Worm (Caenorhabditis elegans) whole organism, mixed stage, embryonic: ENCODE measurements around the gene F35F10.7.

Source experiments
- bed-3 ChIP-seq: fragments of 200-800 bp; sonication (Bioruptor generic); optimal IDR thresholded peaks from 3 replicates; lab custom pipeline; 2018; ENCODE audit warnings: mild to moderate bottlenecking, missing genetic modification characterization, moderate library complexity, missing compliant biosample characterization
- blmp-1 ChIP-seq: fragments of 150-350 bp; optimal IDR thresholded peaks from 2 replicates; lab custom pipeline; 2014; ENCODE audit warnings: missing biosample characterization, missing genetic modification characterization
- ceh-39 ChIP-seq: fragments of 150-350 bp; optimal IDR thresholded peaks from 2 replicates; lab custom pipeline; 2014; ENCODE audit warnings: missing biosample characterization, missing genetic modification characterization
- ceh-43 ChIP-seq: fragments of 200-800 bp; sonication (Bioruptor generic); optimal IDR thresholded peaks from 2 replicates; lab custom pipeline; 2018; ENCODE audit warnings: mild to moderate bottlenecking, missing genetic modification characterization, moderate library complexity, missing compliant biosample characterization
- ceh-83 ChIP-seq: fragments of 200-800 bp; sonication (Bioruptor generic); optimal IDR thresholded peaks from 2 replicates; lab custom pipeline; 2018; ENCODE audit warnings: mild to moderate bottlenecking, missing genetic modification characterization, missing compliant biosample characterization
- ces-1 ChIP-seq: fragments of 150-350 bp; optimal IDR thresholded peaks from 2 replicates; lab custom pipeline; 2014; ENCODE audit warnings: missing biosample characterization, missing genetic modification reagents, missing genetic modification characterization
- cnd-1 ChIP-seq: fragments of 200-800 bp; sonication (Bioruptor generic); optimal IDR thresholded peaks from 2 replicates; lab custom pipeline; 2018; ENCODE audit warnings: mild to moderate bottlenecking, missing genetic modification characterization, missing compliant biosample characterization
- drap-1 ChIP-seq: fragments of 200-800 bp; sonication (Bioruptor generic); optimal IDR thresholded peaks from 3 replicates; lab custom pipeline; 2018; ENCODE audit warnings: mild to moderate bottlenecking, missing genetic modification characterization, missing compliant biosample characterization
- elt-1 ChIP-seq: sonication (generic microtip); optimal IDR thresholded peaks from 2 replicates; lab custom pipeline; 2017; ENCODE audit warnings: missing genetic modification characterization, mild to moderate bottlenecking, missing compliant biosample characterization, antibody characterized with exemption, moderate library complexity, borderline replicate concordance; ENCODE audit not compliant: insufficient read depth
- elt-3 ChIP-seq: fragments of 150-350 bp; optimal IDR thresholded peaks from 2 replicates; lab custom pipeline; 2014; ENCODE audit warnings: missing biosample characterization, missing genetic modification characterization
- flh-1 ChIP-seq: fragments of 200-800 bp; sonication (Bioruptor generic); optimal IDR thresholded peaks from 2 replicates; lab custom pipeline; 2018; ENCODE audit warnings: mild to moderate bottlenecking, missing genetic modification characterization, moderate library complexity, missing compliant biosample characterization
- ham-2 ChIP-seq: fragments of 200-800 bp; sonication (Bioruptor generic); optimal IDR thresholded peaks from 2 replicates; lab custom pipeline; 2018; ENCODE audit warnings: mild to moderate bottlenecking, missing genetic modification characterization, missing compliant biosample characterization
- hlh-1 ChIP-seq: fragments of 150-350 bp; optimal IDR thresholded peaks from 2 replicates; lab custom pipeline; 2014; ENCODE audit warnings: missing biosample characterization, missing genetic modification reagents, missing genetic modification characterization
- lin-13 ChIP-seq: fragments of 150-350 bp; optimal IDR thresholded peaks from 2 replicates; lab custom pipeline; 2014; ENCODE audit warnings: missing biosample characterization, missing genetic modification characterization
- lin-32 ChIP-seq: fragments of 200-800 bp; sonication (Bioruptor generic); optimal IDR thresholded peaks from 2 replicates; lab custom pipeline; 2018; ENCODE audit warnings: mild to moderate bottlenecking, missing genetic modification characterization, missing compliant biosample characterization
- mep-1 ChIP-seq: fragments of 150-350 bp; optimal IDR thresholded peaks from 2 replicates; lab custom pipeline; 2017; ENCODE audit warnings: missing biosample characterization, missing genetic modification reagents, missing genetic modification characterization, inconsistent platforms
- mls-2 ChIP-seq: sonication (generic microtip); optimal IDR thresholded peaks from 2 replicates; lab custom pipeline; 2016; ENCODE audit warnings: mild to moderate bottlenecking, missing genetic modification characterization, moderate library complexity, missing compliant biosample characterization
- nhr-12 ChIP-seq: fragments of 150-350 bp; optimal IDR thresholded peaks from 2 replicates; lab custom pipeline; 2014; ENCODE audit warnings: missing biosample characterization, missing genetic modification characterization
- nhr-2 ChIP-seq: fragments of 150-350 bp; optimal IDR thresholded peaks from 2 replicates; lab custom pipeline; 2014; ENCODE audit warnings: missing biosample characterization, missing genetic modification characterization
- nhr-237 ChIP-seq: fragments of 150-350 bp; optimal IDR thresholded peaks from 2 replicates; lab custom pipeline; 2014; ENCODE audit warnings: missing biosample characterization, missing genetic modification characterization
- nhr-28 ChIP-seq: fragments of 150-350 bp; optimal IDR thresholded peaks from 2 replicates; lab custom pipeline; 2014; ENCODE audit warnings: missing biosample characterization, missing genetic modification characterization
- nhr-76 ChIP-seq: sonication (generic microtip); optimal IDR thresholded peaks from 2 replicates; lab custom pipeline; 2017; ENCODE audit warnings: missing biosample characterization, missing genetic modification characterization
- pha-4 ChIP-seq: fragments of 150-350 bp; optimal IDR thresholded peaks from 2 replicates; lab custom pipeline; 2018; ENCODE audit warnings: missing biosample characterization, missing genetic modification reagents, missing genetic modification characterization
- sem-2 ChIP-seq: fragments of 200-800 bp; sonication (Bioruptor generic); optimal IDR thresholded peaks from 2 replicates; lab custom pipeline; 2018; ENCODE audit warnings: mild to moderate bottlenecking, missing genetic modification characterization, missing compliant biosample characterization
- snpc-4 ChIP-seq: fragments of 150-350 bp; optimal IDR thresholded peaks from 2 replicates; lab custom pipeline; 2014; ENCODE audit warnings: missing biosample characterization, missing genetic modification characterization
- sptf-1 ChIP-seq: sonication (generic microtip); optimal IDR thresholded peaks from 2 replicates; lab custom pipeline; 2017; ENCODE audit warnings: mild to moderate bottlenecking, missing genetic modification characterization, moderate library complexity, missing compliant biosample characterization
- tbx-8 ChIP-seq: fragments of 200-800 bp; sonication (Bioruptor generic); optimal IDR thresholded peaks from 2 replicates; lab custom pipeline; 2018; ENCODE audit warnings: mild to moderate bottlenecking, missing genetic modification characterization, moderate library complexity, missing compliant biosample characterization
- unc-120 ChIP-seq: sonication (generic microtip); optimal IDR thresholded peaks from 2 replicates; lab custom pipeline; 2017; ENCODE audit warnings: missing genetic modification characterization, missing compliant biosample characterization; ENCODE audit not compliant: poor library complexity, severe bottlenecking
- unc-39 ChIP-seq: fragments of 150-350 bp; optimal IDR thresholded peaks from 2 replicates; lab custom pipeline; 2014; ENCODE audit warnings: missing biosample characterization, missing genetic modification characterization
- unc-62 ChIP-seq: fragments of 150-350 bp; optimal IDR thresholded peaks from 2 replicates; lab custom pipeline; 2014; ENCODE audit warnings: missing biosample characterization, missing genetic modification reagents, missing genetic modification characterization
- zip-8 ChIP-seq: fragments of 150-350 bp; optimal IDR thresholded peaks from 2 replicates; lab custom pipeline; 2014; ENCODE audit warnings: missing biosample characterization, missing genetic modification characterization
- ztf-11 ChIP-seq: fragments of 150-350 bp; optimal IDR thresholded peaks from 2 replicates; lab custom pipeline; 2014; ENCODE audit warnings: missing biosample characterization, missing genetic modification characterization

The F35F10.7 gene

DNA sequence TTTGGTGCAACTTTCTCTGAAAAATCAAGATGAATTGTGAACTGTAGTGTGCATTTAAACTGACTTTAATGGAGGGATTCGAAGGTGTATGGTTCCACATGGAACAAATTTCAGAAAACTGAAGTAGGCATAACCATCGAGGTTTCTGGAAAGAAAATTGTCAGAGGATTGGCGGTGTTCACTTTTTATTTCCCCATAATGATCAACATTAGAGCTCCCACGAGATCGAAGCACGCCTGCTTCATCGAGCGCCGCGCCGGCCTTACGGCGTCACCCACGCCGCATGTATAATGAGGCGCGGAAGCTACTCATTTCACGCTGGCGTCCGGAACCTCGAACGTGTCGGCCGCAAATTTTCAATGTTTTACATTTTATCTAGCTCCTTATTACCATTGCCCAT is 904 bp upstream of the F35F10.7 start:
- TF ChIP-seq ces-1 (GFP tag; lab: Kevin White, UChicago) = no peak
- TF ChIP-seq ceh-83 (GFP tag; lab: Kevin White, UChicago) = no peak
- TF ChIP-seq ztf-11 (tag; lab: Kevin White, UChicago) = no peak
- no peak for TF ChIP-seq hlh-1 (tag; lab: Kevin White, UChicago)
- TF ChIP-seq bed-3 (GFP tag; lab: Kevin White, UChicago) = no peak

DNA sequence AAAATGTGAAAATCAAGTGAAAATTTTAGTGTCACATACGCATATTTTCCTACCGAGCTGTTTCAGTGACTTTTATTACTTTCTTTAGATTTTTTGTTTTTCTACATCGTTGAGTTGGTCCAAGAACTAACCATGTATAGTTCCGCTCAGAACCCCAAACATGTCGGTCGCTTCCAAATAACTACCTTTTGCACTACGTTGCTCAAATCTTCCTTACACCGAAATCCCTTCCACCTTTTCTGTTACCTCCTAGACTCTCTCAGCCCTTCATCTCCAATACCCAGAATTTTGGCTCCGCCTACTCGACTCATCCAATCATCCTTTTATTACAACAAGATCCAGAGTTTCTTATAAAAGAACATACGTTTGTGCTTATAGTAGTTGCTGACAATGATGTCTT is 2.6 kb downstream of the F35F10.7 start, which contains the start of gene F35F10.5:
F35F10.5 (plus strand) TSS at position 301 of the 400 bp plus-strand sequence.
- TF ChIP-seq ceh-39 (tag; lab: Kevin White, UChicago) (no peak), nhr-28 (tag; lab: Kevin White, UChicago) (no peak), cnd-1 (tag; lab: Kevin White, UChicago) (no peak), nhr-2 (tag; lab: Kevin White, UChicago) (no peak), unc-62 (GFP tag; lab: Kevin White, UChicago) (no peak), nhr-76 (tag; lab: Kevin White, UChicago) (no peak), sptf-1 (tag; lab: Kevin White, UChicago) (no peak), ceh-83 (GFP tag; lab: Kevin White, UChicago) (no peak), zip-8 (tag; lab: Kevin White, UChicago) (no peak), sem-2 (GFP tag; lab: Kevin White, UChicago) (no peak), drap-1 (GFP tag; lab: Kevin White, UChicago) (no peak), lin-13 (tag; lab: Kevin White, UChicago) (no peak), mls-2 (tag; lab: Kevin White, UChicago) (no peak), unc-120 (tag; lab: Kevin White, UChicago) (no peak), elt-3 (no peak), nhr-12 (tag; lab: Kevin White, UChicago) (no peak), ztf-11 (tag; lab: Kevin White, UChicago) (no peak), tbx-8 (GFP tag; lab: Kevin White, UChicago) (no peak), unc-39 (tag; lab: Kevin White, UChicago) (no peak)

DNA sequence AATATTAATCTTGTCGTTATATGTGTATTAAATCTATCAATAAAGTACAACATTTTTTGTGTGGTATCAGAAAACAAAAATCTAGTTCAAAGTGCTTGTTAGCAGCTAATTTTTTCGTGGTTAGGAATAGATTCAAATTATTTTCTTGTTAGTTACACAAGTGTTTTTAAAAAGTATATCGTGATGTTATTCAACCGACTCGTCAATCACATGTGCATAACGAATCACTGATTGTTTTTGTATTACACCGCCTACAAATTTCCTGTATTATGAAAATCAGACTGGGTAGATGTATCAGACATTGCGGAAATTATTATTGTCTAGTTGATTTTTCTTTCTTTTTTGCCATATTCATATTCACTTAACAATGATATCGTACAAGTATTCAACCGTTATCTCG is 4.3 kb downstream of the F35F10.7 start, which contains the start of gene str-64:
str-64 (plus strand) TSS at position 301 of the 400 bp plus-strand sequence.
- TF ChIP-seq ces-1 (GFP tag; lab: Kevin White, UChicago) (no peak), ceh-43 (GFP tag; lab: Kevin White, UChicago) (no peak), ham-2 (GFP tag; lab: Kevin White, UChicago) (no peak), ceh-39 (tag; lab: Kevin White, UChicago) (no peak), pha-4 (no peak), snpc-4 (tag; lab: Kevin White, UChicago) (no peak), zip-8 (tag; lab: Kevin White, UChicago) (no peak), nhr-12 (tag; lab: Kevin White, UChicago) (no peak), mls-2 (tag; lab: Kevin White, UChicago) (no peak), nhr-237 (tag; lab: Kevin White, UChicago) (no peak), flh-1 (GFP tag; lab: Kevin White, UChicago) (no peak), drap-1 (GFP tag; lab: Kevin White, UChicago) (no peak), lin-32 (GFP tag; lab: Kevin White, UChicago) (no peak), nhr-76 (tag; lab: Kevin White, UChicago) (no peak), elt-1 (tag; lab: Kevin White, UChicago) (no peak)

DNA sequence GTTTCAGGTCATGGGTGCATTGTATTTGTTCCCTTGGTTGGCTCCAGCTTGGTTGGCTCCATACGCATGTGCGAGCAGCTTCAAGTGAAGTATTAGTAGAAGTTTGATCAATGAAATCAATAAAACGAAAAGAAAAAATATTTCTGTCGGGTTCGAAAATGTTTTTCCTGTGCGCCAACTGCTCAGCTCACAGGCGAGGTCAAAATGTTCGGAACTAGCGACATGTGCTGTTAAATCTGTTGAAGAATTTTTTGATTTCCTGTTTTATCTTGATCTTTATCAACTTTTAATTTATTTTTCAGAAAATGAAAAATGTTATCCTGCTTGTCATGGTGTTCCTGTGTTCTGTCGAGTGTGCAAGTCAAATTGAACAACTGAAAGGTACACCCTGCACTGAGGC is 5.7 kb downstream of the F35F10.7 start, which contains the start of gene T28A11.25:
T28A11.25 (plus strand) TSS at position 301 of the 400 bp plus-strand sequence.
- TF ChIP-seq elt-3 = no peak
- TF ChIP-seq mep-1 (tag; lab: Kevin White, UChicago) = no peak
- no peak for TF ChIP-seq nhr-2 (tag; lab: Kevin White, UChicago)
- TF ChIP-seq drap-1 (GFP tag; lab: Kevin White, UChicago) = no peak
- TF ChIP-seq flh-1 (GFP tag; lab: Kevin White, UChicago) = no peak
- TF ChIP-seq elt-1 (tag; lab: Kevin White, UChicago) = no peak
- TF ChIP-seq unc-39 (tag; lab: Kevin White, UChicago) = no peak
- TF ChIP-seq blmp-1 (tag; lab: Kevin White, UChicago) = no peak
- no peak for TF ChIP-seq mls-2 (tag; lab: Kevin White, UChicago)
- no peak for TF ChIP-seq bed-3 (GFP tag; lab: Kevin White, UChicago)
- TF ChIP-seq nhr-76 (tag; lab: Kevin White, UChicago) = no peak
- TF ChIP-seq ceh-83 (GFP tag; lab: Kevin White, UChicago) = no peak
- TF ChIP-seq nhr-237 (tag; lab: Kevin White, UChicago) = no peak
